Worm (Caenorhabditis elegans) whole organism, mixed stage, embryonic: ENCODE results near the gene C03G6.17.
"Not testable (repeated sequence)": the region's sequence is repeated elsewhere in the genome, so short reads cannot be mapped to it uniquely, and the experiment has no call there.

Source experiments
- M03D4.4 ChIP-seq: sonication (generic microtip); optimal IDR thresholded peaks from 2 replicates; lab custom pipeline; 2017; ENCODE audit warnings: mild to moderate bottlenecking, missing genetic modification characterization, missing compliant biosample characterization
- bed-3 ChIP-seq: fragments of 200-800 bp; sonication (Bioruptor generic); optimal IDR thresholded peaks from 3 replicates; lab custom pipeline; 2018; ENCODE audit warnings: mild to moderate bottlenecking, missing genetic modification characterization, moderate library complexity, missing compliant biosample characterization
- blmp-1 ChIP-seq: fragments of 150-350 bp; optimal IDR thresholded peaks from 2 replicates; lab custom pipeline; 2014; ENCODE audit warnings: missing biosample characterization, missing genetic modification characterization
- ceh-39 ChIP-seq: fragments of 150-350 bp; optimal IDR thresholded peaks from 2 replicates; lab custom pipeline; 2014; ENCODE audit warnings: missing biosample characterization, missing genetic modification characterization
- ceh-43 ChIP-seq: fragments of 200-800 bp; sonication (Bioruptor generic); optimal IDR thresholded peaks from 2 replicates; lab custom pipeline; 2018; ENCODE audit warnings: mild to moderate bottlenecking, missing genetic modification characterization, moderate library complexity, missing compliant biosample characterization
- ceh-83 ChIP-seq: fragments of 200-800 bp; sonication (Bioruptor generic); optimal IDR thresholded peaks from 2 replicates; lab custom pipeline; 2018; ENCODE audit warnings: mild to moderate bottlenecking, missing genetic modification characterization, missing compliant biosample characterization
- ces-1 ChIP-seq: fragments of 150-350 bp; optimal IDR thresholded peaks from 2 replicates; lab custom pipeline; 2014; ENCODE audit warnings: missing biosample characterization, missing genetic modification reagents, missing genetic modification characterization
- drap-1 ChIP-seq: fragments of 200-800 bp; sonication (Bioruptor generic); optimal IDR thresholded peaks from 3 replicates; lab custom pipeline; 2018; ENCODE audit warnings: mild to moderate bottlenecking, missing genetic modification characterization, missing compliant biosample characterization
- elt-1 ChIP-seq: sonication (generic microtip); optimal IDR thresholded peaks from 2 replicates; lab custom pipeline; 2017; ENCODE audit warnings: missing genetic modification characterization, mild to moderate bottlenecking, missing compliant biosample characterization, antibody characterized with exemption, moderate library complexity, borderline replicate concordance; ENCODE audit not compliant: insufficient read depth
- elt-3 ChIP-seq: fragments of 150-350 bp; optimal IDR thresholded peaks from 2 replicates; lab custom pipeline; 2014; ENCODE audit warnings: missing biosample characterization, missing genetic modification characterization
- flh-1 ChIP-seq: fragments of 200-800 bp; sonication (Bioruptor generic); optimal IDR thresholded peaks from 2 replicates; lab custom pipeline; 2018; ENCODE audit warnings: mild to moderate bottlenecking, missing genetic modification characterization, moderate library complexity, missing compliant biosample characterization
- hlh-1 ChIP-seq: fragments of 150-350 bp; optimal IDR thresholded peaks from 2 replicates; lab custom pipeline; 2014; ENCODE audit warnings: missing biosample characterization, missing genetic modification reagents, missing genetic modification characterization
- lin-13 ChIP-seq: fragments of 150-350 bp; optimal IDR thresholded peaks from 2 replicates; lab custom pipeline; 2014; ENCODE audit warnings: missing biosample characterization, missing genetic modification characterization
- lin-32 ChIP-seq: fragments of 200-800 bp; sonication (Bioruptor generic); optimal IDR thresholded peaks from 2 replicates; lab custom pipeline; 2018; ENCODE audit warnings: mild to moderate bottlenecking, missing genetic modification characterization, missing compliant biosample characterization
- lsy-2 ChIP-seq: fragments of 150-350 bp; optimal IDR thresholded peaks from 2 replicates; lab custom pipeline; 2014; ENCODE audit warnings: missing biosample characterization, missing genetic modification characterization
- mab-5 ChIP-seq: fragments of 150-350 bp; optimal IDR thresholded peaks from 2 replicates; lab custom pipeline; 2014; ENCODE audit warnings: missing biosample characterization, missing genetic modification characterization
- mep-1 ChIP-seq: fragments of 150-350 bp; optimal IDR thresholded peaks from 2 replicates; lab custom pipeline; 2017; ENCODE audit warnings: missing biosample characterization, missing genetic modification reagents, missing genetic modification characterization, inconsistent platforms
- mls-2 ChIP-seq: sonication (generic microtip); optimal IDR thresholded peaks from 2 replicates; lab custom pipeline; 2016; ENCODE audit warnings: mild to moderate bottlenecking, missing genetic modification characterization, moderate library complexity, missing compliant biosample characterization
- nhr-12 ChIP-seq: fragments of 150-350 bp; optimal IDR thresholded peaks from 2 replicates; lab custom pipeline; 2014; ENCODE audit warnings: missing biosample characterization, missing genetic modification characterization
- nhr-237 ChIP-seq: fragments of 150-350 bp; optimal IDR thresholded peaks from 2 replicates; lab custom pipeline; 2014; ENCODE audit warnings: missing biosample characterization, missing genetic modification characterization
- nhr-28 ChIP-seq: fragments of 150-350 bp; optimal IDR thresholded peaks from 2 replicates; lab custom pipeline; 2014; ENCODE audit warnings: missing biosample characterization, missing genetic modification characterization
- nhr-76 ChIP-seq: sonication (generic microtip); optimal IDR thresholded peaks from 2 replicates; lab custom pipeline; 2017; ENCODE audit warnings: missing biosample characterization, missing genetic modification characterization
- pha-4 ChIP-seq: fragments of 150-350 bp; optimal IDR thresholded peaks from 2 replicates; lab custom pipeline; 2018; ENCODE audit warnings: missing biosample characterization, missing genetic modification reagents, missing genetic modification characterization
- unc-120 ChIP-seq: sonication (generic microtip); optimal IDR thresholded peaks from 2 replicates; lab custom pipeline; 2017; ENCODE audit warnings: missing genetic modification characterization, missing compliant biosample characterization; ENCODE audit not compliant: poor library complexity, severe bottlenecking
- unc-39 ChIP-seq: fragments of 150-350 bp; optimal IDR thresholded peaks from 2 replicates; lab custom pipeline; 2014; ENCODE audit warnings: missing biosample characterization, missing genetic modification characterization
- unc-62 ChIP-seq: fragments of 150-350 bp; optimal IDR thresholded peaks from 2 replicates; lab custom pipeline; 2014; ENCODE audit warnings: missing biosample characterization, missing genetic modification reagents, missing genetic modification characterization
- zip-8 ChIP-seq: fragments of 150-350 bp; optimal IDR thresholded peaks from 2 replicates; lab custom pipeline; 2014; ENCODE audit warnings: missing biosample characterization, missing genetic modification characterization
- ztf-11 ChIP-seq: fragments of 150-350 bp; optimal IDR thresholded peaks from 2 replicates; lab custom pipeline; 2014; ENCODE audit warnings: missing biosample characterization, missing genetic modification characterization

The C03G6.17 gene

ce11 chrV:7339831-7340230 is 41.1 kb downstream of the C03G6.17 start, which contains the start of gene srh-187:
Gene srh-187, minus strand, starts transcription at chrV:7339931.
- TF ChIP-seq unc-39 (tag; lab: Kevin White, UChicago) (no peak), lin-13 (no peak), mep-1 (no peak), ztf-11 (tag; lab: Kevin White, UChicago) (no peak), pha-4 (tag; lab: Kevin White, UChicago) (no peak), drap-1 (GFP tag; lab: Kevin White, UChicago) (no peak), nhr-237 (no peak), mls-2 (tag; lab: Kevin White, UChicago) (no peak), lsy-2 (tag; lab: Kevin White, UChicago) (no peak), elt-3 (tag; lab: Kevin White, UChicago) (no peak), ces-1 (no peak), ceh-43 (GFP tag; lab: Kevin White, UChicago) (no peak), ceh-39 (tag; lab: Kevin White, UChicago) (no peak), blmp-1 (no peak), bed-3 (GFP tag; lab: Kevin White, UChicago) (no peak), lin-32 (GFP tag; lab: Kevin White, UChicago) (no peak), elt-1 (no peak), M03D4.4 (tag; lab: Kevin White, UChicago) (no peak), mab-5 (tag; lab: Kevin White, UChicago) (no peak), zip-8 (tag; lab: Kevin White, UChicago) (no peak)

- not testable (repeated sequence) for TF ChIP-seq mls-2, nhr-28, unc-39 (tag; lab: Kevin White, UChicago)
- TF ChIP-seq, all 35 proteins: peak for 0; not testable (repeated sequence) for 35
These were observed 43.7 kb downstream of the C03G6.17 start, which contains the start of gene F10G2.7 for ce11 chrV:7337218-7337617. Gene F10G2.7, minus strand, starts transcription at chrV:7337318.

ce11 chrV:7332253-7332652 is 48.7 kb downstream of the C03G6.17 start, which contains the start of gene F10G2.1:
Gene F10G2.1, plus strand, starts transcription at chrV:7332553.
- TF ChIP-seq M03D4.4 (tag; lab: Kevin White, UChicago) (no peak), hlh-1 (tag; lab: Kevin White, UChicago) (peak; percentile 25)

DNA sequence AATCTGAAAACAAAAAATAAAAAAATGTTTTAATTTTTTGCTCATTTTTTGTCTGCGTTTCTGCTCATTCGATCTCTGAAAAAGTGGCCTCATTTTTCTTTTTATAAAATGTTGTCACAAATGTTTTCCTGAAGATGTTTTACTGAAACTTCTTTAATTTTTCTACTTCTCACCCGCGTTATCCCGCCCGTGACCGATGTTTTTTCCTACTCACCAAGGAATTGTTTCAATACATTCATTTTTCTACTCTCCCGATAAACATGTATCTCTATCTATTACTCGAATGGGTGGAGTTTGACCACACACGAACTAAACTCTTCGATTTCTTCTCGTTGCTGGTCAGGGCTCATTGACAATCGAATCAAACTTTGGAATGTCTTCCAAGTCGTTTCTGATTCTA is 50.0 kb downstream of the C03G6.17 start, which contains the start of gene F10G2.2:
TSS of gene F10G2.2 (plus strand) at position 301 of the 400 bp plus-strand sequence.
- TF ChIP-seq lsy-2 (tag; lab: Kevin White, UChicago): no peak
- TF ChIP-seq mab-5 (tag; lab: Kevin White, UChicago): no peak
- TF ChIP-seq pha-4 (tag; lab: Kevin White, UChicago): no peak
- no peak for TF ChIP-seq mep-1
- no peak for TF ChIP-seq zip-8 (tag; lab: Kevin White, UChicago)
- no peak for TF ChIP-seq bed-3 (GFP tag; lab: Kevin White, UChicago)
- no peak for TF ChIP-seq flh-1 (GFP tag; lab: Kevin White, UChicago)
- no peak for TF ChIP-seq nhr-12 (tag; lab: Kevin White, UChicago)
- no peak for TF ChIP-seq blmp-1
- TF ChIP-seq unc-39 (tag; lab: Kevin White, UChicago): no peak
- TF ChIP-seq nhr-76: no peak
- no peak for TF ChIP-seq unc-120 (tag; lab: Kevin White, UChicago)
- TF ChIP-seq ceh-83 (GFP tag; lab: Kevin White, UChicago): no peak
- no peak for TF ChIP-seq unc-62 (GFP tag; lab: Kevin White, UChicago)
